Fruit fly (Drosophila melanogaster): ENCODE data around the gene CG2656.

The CG2656 gene

DNA sequence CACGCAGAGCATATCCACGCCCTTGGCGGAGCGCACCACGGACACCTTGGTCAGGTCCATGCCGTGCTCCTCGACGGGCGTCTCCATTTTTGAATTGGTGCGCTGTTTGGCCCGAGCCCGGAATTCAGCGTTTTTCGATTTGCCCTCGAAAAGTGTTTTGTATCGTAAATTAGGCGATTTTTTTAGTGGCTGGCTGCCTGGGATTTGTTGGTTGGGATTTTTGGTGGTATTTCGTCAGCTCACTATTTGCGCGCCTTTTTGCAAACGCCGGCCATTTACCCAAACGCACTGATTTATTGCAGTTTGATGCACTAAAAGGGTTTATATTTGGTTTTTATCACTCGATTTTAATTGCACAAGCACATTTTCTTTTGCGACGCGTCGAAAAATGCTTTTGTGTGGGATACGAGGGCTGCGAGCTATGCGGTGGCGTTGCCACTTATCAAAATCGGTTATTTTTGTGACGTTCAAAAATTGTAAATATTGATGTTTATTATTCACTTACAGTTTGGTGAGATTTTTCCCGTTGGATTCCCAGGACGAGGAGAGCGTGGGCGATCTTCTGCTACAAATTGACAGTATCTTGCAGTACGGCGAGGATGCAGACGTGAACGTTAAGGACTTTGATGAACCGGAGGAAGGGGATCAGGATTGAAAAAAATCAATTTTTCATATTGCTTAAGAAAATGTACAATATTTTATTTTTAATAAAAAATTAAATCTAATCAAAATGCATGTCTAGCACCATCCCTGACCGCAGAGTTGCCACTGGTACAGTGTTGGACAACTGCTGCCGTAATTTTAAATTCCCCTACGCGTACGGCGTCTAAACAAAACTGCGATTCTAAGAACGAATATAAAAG is 6.3 kb downstream of the CG2656 start, which contains the start of the genes gfzf and Sas-4 (continued):
- no peak for TF ChIP-seq CG7786 (GFP tag; optimal IDR thresholded peaks at IDR 0.05)
- no peak for TF ChIP-seq bowl (GFP tag; IDR thresholded peaks at IDR 0.05)
- peak; percentile 48; the same call in 1 of the 2 replicates for TF ChIP-seq klu (GFP tag; IDR thresholded peaks at IDR 0.05)
- no peak for TF ChIP-seq Elba2 (GFP tag; optimal IDR thresholded peaks at IDR 0.05)
- TF ChIP-seq usp (GFP tag; optimal IDR thresholded peaks at IDR 0.05), result no peak
- TF ChIP-seq gt (GFP tag; IDR thresholded peaks at IDR 0.05), result 0 out of 2 replicates have a peak, but pooled peaks have one; percentile 29
- TF ChIP-seq CG12659 (GFP tag; optimal IDR thresholded peaks at IDR 0.05), result peak; percentile 64
- TF ChIP-seq CG15269 (tag; optimal IDR thresholded peaks at IDR 0.05), result peak; percentile 47
- TF ChIP-seq Mad (GFP tag; optimal IDR thresholded peaks at IDR 0.05), result peak; percentile 9
- peak; percentile 40 for TF ChIP-seq BEAF-32 (GFP tag; optimal IDR thresholded peaks at IDR 0.05)
- TF ChIP-seq kni (GFP tag; optimal IDR thresholded peaks at IDR 0.05), result no peak
- no peak for TF ChIP-seq Neu2 (GFP tag; optimal IDR thresholded peaks at IDR 0.05; ENCODE audit: borderline replicate concordance)
- TF ChIP-seq CG3726 (GFP tag; IDR thresholded peaks at IDR 0.05), result peak; percentile 55; the same call in 2 of the 3 replicates
- no peak for TF ChIP-seq ATbp (GFP tag; optimal IDR thresholded peaks at IDR 0.05)
- TF ChIP-seq sd (tag; optimal IDR thresholded peaks at IDR 0.05), result peak; percentile 10
- TF ChIP-seq nerfin-1 (tag; optimal IDR thresholded peaks at IDR 0.05), result peak; percentile 82
- no peak for TF ChIP-seq Eip74EF (GFP tag; optimal IDR thresholded peaks at IDR 0.05)
- TF ChIP-seq CG8089 (GFP tag; optimal IDR thresholded peaks at IDR 0.05), result peak; percentile 10
- TF ChIP-seq CG10462 (GFP tag; optimal IDR thresholded peaks at IDR 0.05), result peak; percentile 7
- TF ChIP-seq ftz-f1 (GFP tag; optimal IDR thresholded peaks at IDR 0.05), result no peak
- peak; percentile 95 for TF ChIP-seq gfzf (GFP tag; optimal IDR thresholded peaks at IDR 0.05)
- TF ChIP-seq B-H1 (GFP tag; IDR thresholded peaks at IDR 0.05), result no peak; the same call in 2 of the 3 replicates
- peak; percentile 47 for TF ChIP-seq CG15514 (GFP tag; optimal IDR thresholded peaks at IDR 0.05)
- no peak for TF ChIP-seq scrt (GFP tag; optimal IDR thresholded peaks at IDR 0.05)
- no peak for TF ChIP-seq hb (GFP tag; IDR thresholded peaks at IDR 0.05; ENCODE audit: partially characterized antibody)
- peak; percentile 45 for TF ChIP-seq CG4328 (GFP tag; optimal IDR thresholded peaks at IDR 0.05)
- no peak; the same call in 2 of the 3 replicates for TF ChIP-seq croc (GFP tag; conservative IDR thresholded peaks at IDR 0.05)
- TF ChIP-seq Hr51 (GFP tag; optimal IDR thresholded peaks at IDR 0.05), result peak in 1 of 2 experiments; percentile 16
- no peak for TF ChIP-seq CG4707 (GFP tag; optimal IDR thresholded peaks at IDR 0.05)
- TF ChIP-seq ap (GFP tag; IDR thresholded peaks at IDR 0.05), result no peak
- no peak for TF ChIP-seq kah (GFP tag; optimal IDR thresholded peaks at IDR 0.05)
- TF ChIP-seq Fer3 (tag; optimal IDR thresholded peaks at IDR 0.05), result peak; percentile 28
- peak; percentile 44; the same call in 1 of the 3 replicates for TF ChIP-seq ci (GFP tag; IDR thresholded peaks at IDR 0.05)
- no peak for TF ChIP-seq chinmo (GFP tag; IDR thresholded peaks at IDR 0.05; ENCODE audit: partially characterized antibody)
- TF ChIP-seq CG1792 (GFP tag; optimal IDR thresholded peaks at IDR 0.05), result no peak
- TF ChIP-seq CG1024 (GFP tag; IDR thresholded peaks at IDR 0.05), result peak; percentile 25; the same call in 1 of the 2 replicates
- peak; percentile 75 for TF ChIP-seq phol (tag; optimal IDR thresholded peaks at IDR 0.05)
- TF ChIP-seq CG11560 (tag; IDR thresholded peaks at IDR 0.05), result no peak; the same call in 1 of the 3 replicates
- TF ChIP-seq CG16813 (GFP tag; IDR thresholded peaks at IDR 0.05; ENCODE audit: partially characterized antibody), result no peak
- TF ChIP-seq CG6813 (GFP tag; optimal IDR thresholded peaks at IDR 0.05), result no peak
- no peak for TF ChIP-seq CG6765 (GFP tag; optimal IDR thresholded peaks at IDR 0.05)
- no peak for TF ChIP-seq Bgb (GFP tag; IDR thresholded peaks at IDR 0.05; ENCODE audit: partially characterized antibody)
- peak; percentile 33 for TF ChIP-seq pzg (GFP tag; optimal IDR thresholded peaks at IDR 0.05)
- peak; percentile 55 for TF ChIP-seq grau (tag; optimal IDR thresholded peaks at IDR 0.05)
- peak; percentile 46; the same call in 2 of the 3 replicates for TF ChIP-seq H15 (GFP tag; IDR thresholded peaks at IDR 0.05)
- peak; percentile 50 to 51 for TF ChIP-seq dpn (GFP tag; optimal IDR thresholded peaks at IDR 0.05)
- TF ChIP-seq bigmax (GFP tag; optimal IDR thresholded peaks at IDR 0.05), result no peak
